Worm (Caenorhabditis elegans) whole organism, L4 larva: ENCODE data around the gene M176.9.

ENCODE experiments used
- aly-2 ChIP-seq: sonication (generic microtip); optimal IDR thresholded peaks from 2 replicates; lab custom pipeline; 2018; ENCODE audit warnings: missing biosample characterization, missing genetic modification characterization
- nhr-11 ChIP-seq: fragments of 150-350 bp; optimal IDR thresholded peaks from 2 replicates; lab custom pipeline; 2014; ENCODE audit warnings: missing biosample characterization, missing genetic modification characterization
- skn-1 ChIP-seq: fragments of 150-350 bp; optimal IDR thresholded peaks from 2 replicates; lab custom pipeline; 2014; ENCODE audit warnings: missing biosample characterization, missing genetic modification characterization

- no peak for TF ChIP-seq aly-2
- TF ChIP-seq nhr-11 (tag; lab: Kevin White, UChicago), result no peak
- TF ChIP-seq skn-1 (tag; lab: Kevin White, UChicago), result no peak
Observed at ce11 chrII:9369394-9369793, 42.0 kb downstream of the M176.9 start.
